Fruit fly (Drosophila melanogaster): ENCODE data around the gene CG44090.
"Not testable (repeated sequence)": the region's sequence is repeated elsewhere in the genome, so short reads cannot be mapped to it uniquely, and the experiment has no call there.

The CG44090 gene

dm6 chr3R:17434330-17434729 lies at the start of gene CG44090:
Gene CG44090 (minus strand): TSS chr3R:17434430.
- TF ChIP-seq OdsH (GFP tag; optimal IDR thresholded peaks at IDR 0.05) (no peak), Abd-B (GFP tag; optimal IDR thresholded peaks at IDR 0.05) (no peak), CG32264 (GFP tag; optimal IDR thresholded peaks at IDR 0.05) (no peak), fru (GFP tag; optimal IDR thresholded peaks at IDR 0.05) (no peak), Vsx2 (GFP tag; optimal IDR thresholded peaks at IDR 0.05; ENCODE audit: partially characterized antibody) (no peak), foxo (GFP tag; optimal IDR thresholded peaks at IDR 0.05) (no peak), Hr78 (GFP tag; optimal IDR thresholded peaks at IDR 0.05) (no peak), Sp1 (GFP tag; optimal IDR thresholded peaks at IDR 0.05) (no peak), HLH106 (tag; optimal IDR thresholded peaks at IDR 0.05) (no peak)

dm6 chr3R:17481262-17481661 lies 47.0 kb upstream of the CG44090 start:
- TF ChIP-seq Vsx2 (GFP tag; optimal IDR thresholded peaks at IDR 0.05; ENCODE audit: partially characterized antibody) (no peak), brk (GFP tag; optimal IDR thresholded peaks at IDR 0.05) (no peak)

dm6 chr3R:17471007-17471406 lies 36.8 kb upstream of the CG44090 start:
- no peak for TF ChIP-seq CrebA (GFP tag; optimal IDR thresholded peaks at IDR 0.05; ENCODE audit: borderline replicate concordance)
- TF ChIP-seq Hnf4 (GFP tag; optimal IDR thresholded peaks at IDR 0.05), result no peak
- TF ChIP-seq rgr (GFP tag; optimal IDR thresholded peaks at IDR 0.05), result no peak
- TF ChIP-seq jim (GFP tag; optimal IDR thresholded peaks at IDR 0.05), result no peak
- TF ChIP-seq Jra (GFP tag; optimal IDR thresholded peaks at IDR 0.05), result no peak
- no peak for TF ChIP-seq psq (GFP tag; optimal IDR thresholded peaks at IDR 0.05)
- no peak for TF ChIP-seq usp (GFP tag; optimal IDR thresholded peaks at IDR 0.05)
- TF ChIP-seq Myc (optimal IDR thresholded peaks at IDR 0.05), result no peak
- no peak for TF ChIP-seq dmrt93B (GFP tag; optimal IDR thresholded peaks at IDR 0.05)
- no peak for TF ChIP-seq Rel (GFP tag; optimal IDR thresholded peaks at IDR 0.05)
- no peak for TF ChIP-seq Rel (tag; optimal IDR thresholded peaks at IDR 0.05)
- no peak for TF ChIP-seq br (GFP tag; optimal IDR thresholded peaks at IDR 0.05)
- TF ChIP-seq tai (GFP tag; optimal IDR thresholded peaks at IDR 0.05), result no peak

dm6 chr3R:17456676-17457075 lies 22.4 kb upstream of the CG44090 start, which contains the start of gene CG14330:
Gene CG14330 (minus strand): TSS chr3R:17456776.
- not testable (repeated sequence) for TF ChIP-seq Mio, foxo, dmrt93B (GFP tag; optimal IDR thresholded peaks at IDR 0.05)

- TF ChIP-seq h (GFP tag; optimal IDR thresholded peaks at IDR 0.05) (no peak), Myc (optimal IDR thresholded peaks at IDR 0.05) (peak; percentile 15), Hr78 (GFP tag; optimal IDR thresholded peaks at IDR 0.05) (no peak), br (GFP tag; optimal IDR thresholded peaks at IDR 0.05) (no peak), sv (GFP tag; optimal IDR thresholded peaks at IDR 0.05) (no peak)
These were observed 15.2 kb upstream of the CG44090 start for dm6 chr3R:17449402-17449801.

dm6 chr3R:17448758-17449157 lies 14.5 kb upstream of the CG44090 start, which contains the start of gene Eh:
Gene Eh (minus strand): TSS chr3R:17448858.
- TF ChIP-seq GATAd (GFP tag; optimal IDR thresholded peaks at IDR 0.05), result no peak
- TF ChIP-seq Hr78 (GFP tag; optimal IDR thresholded peaks at IDR 0.05), result no peak
- no peak for TF ChIP-seq Hnf4 (GFP tag; optimal IDR thresholded peaks at IDR 0.05)
- TF ChIP-seq Hr83 (GFP tag; optimal IDR thresholded peaks at IDR 0.05; ENCODE audit: poor library complexity, severe bottlenecking), result no peak
- no peak for TF ChIP-seq sv (GFP tag; optimal IDR thresholded peaks at IDR 0.05)
- no peak for TF ChIP-seq HLH106 (tag; optimal IDR thresholded peaks at IDR 0.05)
- TF ChIP-seq woc (GFP tag; optimal IDR thresholded peaks at IDR 0.05), result no peak
- TF ChIP-seq Myc (optimal IDR thresholded peaks at IDR 0.05), result no peak
- no peak for TF ChIP-seq Sp1 (GFP tag; optimal IDR thresholded peaks at IDR 0.05)
- TF ChIP-seq tai (GFP tag; optimal IDR thresholded peaks at IDR 0.05), result no peak

dm6 chr3R:17447615-17448014 lies 13.4 kb upstream of the CG44090 start:
- TF ChIP-seq Abd-B (GFP tag; optimal IDR thresholded peaks at IDR 0.05) (no peak), dmrt93B (GFP tag; optimal IDR thresholded peaks at IDR 0.05) (no peak), OdsH (GFP tag; optimal IDR thresholded peaks at IDR 0.05) (no peak), CrebA (GFP tag; optimal IDR thresholded peaks at IDR 0.05; ENCODE audit: borderline replicate concordance) (no peak), pan (optimal IDR thresholded peaks at IDR 0.05) (no peak), br (GFP tag; optimal IDR thresholded peaks at IDR 0.05) (no peak), Dif (GFP tag; optimal IDR thresholded peaks at IDR 0.05; ENCODE audit: partially characterized antibody) (no peak), Dfd (GFP tag; optimal IDR thresholded peaks at IDR 0.05) (no peak), tai (GFP tag; optimal IDR thresholded peaks at IDR 0.05) (no peak), rgr (GFP tag; optimal IDR thresholded peaks at IDR 0.05) (no peak), Rel (GFP tag; optimal IDR thresholded peaks at IDR 0.05) (no peak), Rel (tag; optimal IDR thresholded peaks at IDR 0.05) (no peak), Hnf4 (GFP tag; optimal IDR thresholded peaks at IDR 0.05) (no peak)

Data from whole organism, wandering third instar larva.